Fruit fly (Drosophila melanogaster): ENCODE results near the gene p24-2.

- TF ChIP-seq psq (optimal IDR thresholded peaks at IDR 0.05), result no peak
- no peak for TF ChIP-seq Dll (optimal IDR thresholded peaks at IDR 0.05)
- no peak for TF ChIP-seq EcR (GFP tag; optimal IDR thresholded peaks at IDR 0.05)
- TF ChIP-seq CG8478 (optimal IDR thresholded peaks at IDR 0.05), result no peak
- no peak for TF ChIP-seq pan (optimal IDR thresholded peaks at IDR 0.05)
- no peak for TF ChIP-seq usp (GFP tag; optimal IDR thresholded peaks at IDR 0.05)
These were observed 48.6 kb downstream of the p24-2 start for dm6 chr3R:9643977-9644376.
